Fruit fly (Drosophila melanogaster) whole organism, larva: ENCODE measurements around the gene CG10588.

Experiments used
- noc ChIP-seq: fragments of 200-800 bp; sonication (Bioruptor generic); optimal IDR thresholded peaks from 3 replicates; lab custom pipeline; 2019; ENCODE audit warnings: missing biosample characterization, mild to moderate bottlenecking, missing genetic modification characterization, moderate library complexity

Gene CG10588

DNA sequence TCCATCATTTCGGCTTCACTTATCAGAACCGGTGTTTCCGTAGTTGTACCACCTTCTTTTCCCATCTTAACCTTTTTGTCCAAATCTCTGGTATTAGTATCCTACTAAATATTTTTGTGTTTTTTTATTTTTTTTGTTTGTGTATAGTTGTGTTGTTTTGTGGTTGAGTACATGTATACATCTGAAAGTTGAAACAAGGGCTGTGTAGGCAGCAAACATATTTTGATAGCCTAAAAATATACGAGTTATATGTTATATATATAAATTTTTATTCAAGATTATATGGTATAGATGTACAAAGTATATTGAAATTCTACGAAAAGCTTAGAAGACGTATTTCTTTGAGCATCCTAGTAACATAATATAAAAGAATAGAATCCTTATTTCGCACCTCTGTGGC, 13.8 kb downstream of the CG10588 start, which contains the start of gene CG33287:
Gene CG33287, minus strand, starts transcription at position 101 of the 400 bp plus-strand sequence.
- no peak for TF ChIP-seq noc (tag; lab: Kevin White, UChicago)

DNA sequence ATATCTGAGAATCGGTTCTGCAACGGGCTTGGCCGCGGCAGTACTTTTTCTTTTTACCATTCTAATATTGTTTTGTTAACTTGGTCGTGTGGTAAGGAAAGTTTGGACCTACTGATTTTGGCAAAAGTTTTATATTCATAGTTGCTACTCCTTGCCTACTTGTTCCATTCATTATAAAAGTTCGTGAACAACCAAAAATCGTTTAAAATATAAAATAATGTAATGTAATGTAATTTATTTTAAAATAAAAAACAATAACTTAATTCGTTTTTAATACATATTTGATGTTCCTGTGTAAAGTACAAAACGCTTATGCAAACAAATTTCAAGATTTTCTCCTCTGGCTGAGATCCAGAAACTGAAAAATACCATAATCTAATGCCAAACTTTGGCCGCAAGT, 17.9 kb downstream of the CG10588 start, which contains the start of gene CG33286:
Gene CG33286, minus strand, starts transcription at position 101 of the 400 bp plus-strand sequence.
- TF ChIP-seq noc (tag; lab: Kevin White, UChicago) = no peak

dm6 chr3L:20976383-20976782, 19.6 kb downstream of the CG10588 start:
- no peak for TF ChIP-seq noc (tag; lab: Kevin White, UChicago)

DNA sequence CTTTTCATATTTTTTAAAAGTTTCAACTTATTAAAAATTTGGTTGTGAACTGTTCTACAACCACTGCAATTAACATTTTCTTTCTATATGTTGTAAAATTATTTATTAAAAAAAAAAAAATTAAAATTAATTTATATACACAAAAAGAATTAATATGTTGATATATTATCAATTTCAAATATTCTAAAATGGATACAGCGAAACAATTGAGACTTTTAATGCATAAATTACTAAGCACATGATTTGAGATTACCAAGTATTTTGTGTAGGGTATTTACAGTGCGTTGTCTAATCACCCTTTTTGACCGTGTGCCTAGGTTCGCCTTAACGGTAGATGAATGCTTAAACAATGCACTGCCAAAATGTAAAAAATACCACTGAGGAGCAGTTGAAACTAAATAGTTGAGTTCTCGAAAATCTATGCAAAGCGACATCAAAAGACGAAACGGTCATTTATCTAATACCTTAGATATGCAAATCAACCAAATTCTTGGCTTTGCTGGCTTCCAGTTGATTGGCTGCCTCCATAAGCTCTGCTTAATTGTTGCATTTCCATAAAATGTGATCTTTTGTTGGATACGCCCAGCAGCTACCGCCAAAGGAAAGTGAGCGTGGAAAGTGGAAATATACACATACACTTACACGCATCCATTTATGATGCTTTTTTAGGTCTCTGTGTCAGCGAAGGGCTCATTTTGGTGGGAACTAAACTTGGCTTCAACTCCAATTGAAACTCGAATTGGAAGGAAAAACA, 20.4 kb downstream of the CG10588 start:
- TF ChIP-seq noc (tag; lab: Kevin White, UChicago) = no peak

DNA sequence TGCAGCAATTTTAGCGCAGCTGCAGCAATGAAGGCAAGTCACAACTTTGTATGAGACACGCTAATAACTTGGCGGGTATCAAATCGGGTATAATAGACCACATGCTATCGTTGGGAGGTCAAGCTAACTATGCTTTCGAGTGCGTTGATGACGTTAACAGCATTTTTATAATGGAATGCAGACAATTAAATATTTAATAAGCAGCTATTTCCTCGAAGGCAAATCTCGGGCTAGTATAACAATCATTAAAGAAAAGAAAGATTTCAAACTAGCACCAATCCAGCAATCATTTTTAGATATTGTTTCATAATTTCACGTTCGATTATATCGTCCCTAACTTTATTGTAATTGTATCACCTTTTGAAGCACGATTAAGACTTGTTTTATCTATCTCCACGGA, 23.8 kb downstream of the CG10588 start:
- no peak for TF ChIP-seq noc (tag; lab: Kevin White, UChicago)

- TF ChIP-seq noc (tag; lab: Kevin White, UChicago) = no peak
Observed at dm6 chr3L:20981724-20982123, 25.0 kb downstream of the CG10588 start.

DNA sequence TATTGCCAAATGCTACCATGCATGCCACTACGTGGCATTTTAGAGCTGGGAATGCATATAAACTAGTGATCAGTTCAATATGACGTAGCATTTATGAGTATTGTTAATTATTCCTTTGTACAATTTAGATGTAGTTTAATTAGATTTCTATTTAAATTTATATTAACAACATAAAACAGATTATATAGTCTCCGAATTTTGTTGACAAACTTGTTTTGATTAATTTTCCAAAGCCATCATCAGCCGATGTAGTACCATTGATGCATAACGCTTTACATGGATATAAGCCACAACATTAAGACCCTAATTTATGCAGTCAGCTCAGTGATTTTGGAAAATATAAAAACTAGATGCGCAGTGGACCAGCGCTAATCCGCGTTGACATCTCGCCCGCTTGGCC, 25.8 kb downstream of the CG10588 start:
- no peak for TF ChIP-seq noc (tag; lab: Kevin White, UChicago)

DNA sequence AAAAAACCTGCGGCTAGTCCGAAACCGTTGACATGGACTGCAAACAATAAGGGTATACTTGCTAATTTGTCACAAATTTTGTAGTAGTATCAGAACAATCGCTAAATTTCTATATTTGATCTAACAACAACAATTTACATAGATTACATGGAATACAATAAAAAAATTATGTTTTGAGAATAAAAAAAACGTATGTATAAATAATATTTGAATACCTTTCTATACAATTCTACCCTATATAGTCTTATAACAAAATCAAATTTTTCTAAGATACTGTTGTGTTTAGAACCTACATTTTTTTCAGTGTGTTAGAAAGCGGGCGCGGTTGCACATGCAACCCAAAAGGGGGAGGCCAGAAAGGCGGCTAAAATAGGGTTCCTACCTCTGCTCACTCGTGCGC, 26.6 kb downstream of the CG10588 start:
- no peak for TF ChIP-seq noc (tag; lab: Kevin White, UChicago)

DNA sequence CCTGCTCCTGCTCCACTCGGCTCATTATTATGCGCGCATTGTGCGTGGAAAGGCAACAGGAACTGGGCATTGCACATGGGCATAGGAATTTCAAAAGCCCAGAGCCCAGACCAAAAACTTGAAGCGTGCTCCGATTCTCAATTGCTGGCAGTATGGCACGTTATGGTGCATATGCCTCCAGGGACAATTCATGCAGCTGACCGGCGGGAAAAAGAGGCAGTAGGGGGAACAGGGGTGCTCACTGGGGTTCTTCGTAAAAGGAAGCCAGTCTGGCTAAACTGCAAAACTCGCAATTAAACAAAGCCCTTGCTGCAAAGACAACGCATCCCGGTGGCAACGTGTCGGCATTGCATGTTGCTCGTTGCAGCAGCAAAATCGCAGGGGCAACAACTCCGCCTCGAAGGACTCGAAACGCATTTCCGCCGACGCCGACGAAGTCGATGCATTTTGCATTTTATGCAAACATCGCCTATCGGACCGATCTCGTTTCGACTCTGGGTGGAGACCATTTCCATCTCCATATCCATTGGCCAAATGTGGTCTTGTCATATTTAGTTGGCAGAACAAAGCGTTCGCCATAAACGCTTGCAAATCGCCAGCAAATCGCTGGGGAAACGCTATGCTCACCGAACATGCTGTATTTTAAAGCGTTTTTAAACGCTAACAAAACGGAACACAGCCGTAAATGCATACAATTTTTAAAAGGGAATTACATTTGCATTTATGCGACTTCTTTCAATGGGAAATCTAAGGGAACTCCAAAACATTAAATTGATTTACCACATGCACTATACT, 27.9 kb downstream of the CG10588 start:
- TF ChIP-seq noc (tag; lab: Kevin White, UChicago) = no peak

- no peak for TF ChIP-seq noc (tag; lab: Kevin White, UChicago)
Observed at dm6 chr3L:20986929-20987363, 30.2 kb downstream of the CG10588 start.

DNA sequence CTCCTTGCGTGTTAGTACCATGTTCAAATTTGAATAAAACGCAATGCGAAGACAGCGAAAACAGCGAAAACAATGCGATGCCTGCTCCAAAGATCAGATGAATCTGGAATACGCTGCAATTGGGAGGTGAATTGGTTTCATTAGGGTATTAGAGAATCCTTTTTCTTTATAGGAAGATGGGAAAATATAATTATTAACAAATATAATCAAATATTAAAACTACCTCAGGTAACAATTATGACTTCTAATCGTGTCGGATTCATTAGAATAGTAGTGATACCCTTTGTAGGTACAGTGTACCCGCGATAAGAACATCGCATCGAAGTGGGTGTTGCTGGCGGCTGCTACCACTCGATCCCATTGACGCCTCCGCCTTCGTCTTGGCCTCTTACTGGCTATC, 31.2 kb downstream of the CG10588 start:
- no peak for TF ChIP-seq noc (tag; lab: Kevin White, UChicago)

DNA sequence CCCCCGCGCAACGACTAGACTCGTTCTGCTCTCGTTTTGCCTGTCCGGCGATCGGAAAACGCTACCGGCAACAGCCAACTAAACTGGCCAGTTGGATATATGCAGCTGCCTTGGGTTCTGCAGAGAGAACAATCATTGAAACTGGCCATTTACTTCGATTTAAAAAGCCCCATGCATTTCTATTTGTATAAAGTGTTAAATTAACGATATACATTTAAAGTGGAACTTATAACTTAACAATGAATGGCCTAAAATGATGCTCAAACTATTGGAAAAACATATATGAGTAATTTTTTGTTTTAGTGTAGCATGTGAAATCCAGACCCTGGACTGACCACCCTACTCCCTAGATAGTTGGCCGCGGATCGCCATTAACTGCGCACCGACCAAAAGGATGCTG, 32.1 kb downstream of the CG10588 start:
- no peak for TF ChIP-seq noc (tag; lab: Kevin White, UChicago)

- TF ChIP-seq noc (tag; lab: Kevin White, UChicago) = no peak
Observed at dm6 chr3L:20990231-20990630, 33.5 kb downstream of the CG10588 start.

DNA sequence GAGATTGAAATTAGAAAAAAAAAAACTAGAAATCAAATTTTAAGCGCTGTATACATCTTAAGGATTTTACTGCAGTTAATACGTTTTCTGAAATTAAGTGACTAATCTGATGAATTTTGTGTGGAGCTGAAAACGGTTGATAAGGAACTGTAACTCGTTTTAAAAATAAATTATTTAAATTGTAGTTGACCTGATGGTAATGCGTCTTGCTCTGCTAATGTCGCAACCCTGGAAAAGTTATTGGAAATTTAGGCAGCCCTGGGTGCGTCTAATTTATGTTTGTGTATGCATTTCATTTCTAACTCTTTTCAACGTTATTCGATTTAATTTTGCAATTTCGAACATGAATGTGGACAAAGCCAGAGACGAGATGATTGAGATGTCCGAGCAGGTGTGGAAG, 34.6 kb downstream of the CG10588 start, which contains the start of gene CG12984:
Gene CG12984, plus strand, starts transcription at position 301 of the 400 bp plus-strand sequence.
- TF ChIP-seq noc (tag; lab: Kevin White, UChicago) = no peak

DNA sequence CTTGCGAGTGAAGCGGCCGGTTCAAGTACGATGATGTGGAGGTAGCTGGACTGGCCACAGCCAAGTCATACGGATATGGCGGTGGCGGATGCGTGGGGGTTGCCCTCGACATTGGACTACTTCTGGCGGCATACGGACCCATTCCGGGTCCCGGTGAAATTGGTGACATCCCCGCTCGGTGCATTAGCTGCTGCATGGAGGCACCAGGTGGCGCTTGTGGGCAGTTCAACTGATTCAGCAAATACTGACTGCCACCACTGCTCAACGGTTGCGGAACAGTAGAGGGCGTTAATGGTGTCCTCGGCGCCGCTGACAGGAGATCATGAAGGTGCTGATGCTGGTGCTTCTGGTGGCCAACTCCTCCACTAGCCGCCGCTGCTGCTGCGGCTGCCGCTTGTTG, 42.9 kb downstream of the CG10588 start:
- no peak for TF ChIP-seq noc (tag; lab: Kevin White, UChicago)
